Fruit fly (Drosophila melanogaster): ENCODE measurements around the gene swa.

DNA sequence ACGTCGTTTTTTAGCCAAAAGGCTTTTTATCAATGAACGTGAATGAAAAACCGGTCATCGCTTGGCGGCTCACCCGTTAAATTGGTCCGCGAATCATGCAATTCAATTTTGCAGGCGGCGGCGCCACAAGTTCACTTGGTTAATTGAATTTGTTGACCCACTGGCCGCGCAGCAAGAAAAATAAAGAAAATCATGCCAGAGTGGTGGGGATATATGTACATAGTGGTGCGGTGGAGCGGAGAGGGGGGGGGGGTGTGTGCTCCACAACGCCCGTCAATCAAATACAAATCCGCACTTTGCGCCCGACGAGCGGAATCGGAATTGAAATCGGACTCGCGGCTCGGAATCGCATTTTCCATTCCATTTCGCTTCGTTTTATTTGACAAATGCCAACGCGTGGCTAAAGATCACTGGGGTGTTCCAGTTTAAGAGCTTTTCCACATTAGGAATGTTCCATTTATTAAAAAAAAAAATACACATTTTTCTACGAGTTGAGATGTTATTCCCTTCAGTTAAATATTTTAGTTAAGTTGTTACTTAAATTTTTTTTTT is 8.0 kb downstream of the swa start:
- peak; percentile 26 for TF ChIP-seq cic (GFP tag; optimal IDR thresholded peaks at IDR 0.05)
- TF ChIP-seq toe (GFP tag; optimal IDR thresholded peaks at IDR 0.05): no peak
- no peak for TF ChIP-seq kay (GFP tag; ENCODE audit: borderline replicate concordance)
- TF ChIP-seq CG14711 (tag; optimal IDR thresholded peaks at IDR 0.05): no peak
- no peak for TF ChIP-seq bab1 (GFP tag; optimal IDR thresholded peaks at IDR 0.05)
- TF ChIP-seq CG11617 (GFP tag; optimal IDR thresholded peaks at IDR 0.05): no peak
- TF ChIP-seq Hr96 (GFP tag; optimal IDR thresholded peaks at IDR 0.05): no peak
